Fruit fly (Drosophila melanogaster): ENCODE data around the gene Invadolysin.

DNA sequence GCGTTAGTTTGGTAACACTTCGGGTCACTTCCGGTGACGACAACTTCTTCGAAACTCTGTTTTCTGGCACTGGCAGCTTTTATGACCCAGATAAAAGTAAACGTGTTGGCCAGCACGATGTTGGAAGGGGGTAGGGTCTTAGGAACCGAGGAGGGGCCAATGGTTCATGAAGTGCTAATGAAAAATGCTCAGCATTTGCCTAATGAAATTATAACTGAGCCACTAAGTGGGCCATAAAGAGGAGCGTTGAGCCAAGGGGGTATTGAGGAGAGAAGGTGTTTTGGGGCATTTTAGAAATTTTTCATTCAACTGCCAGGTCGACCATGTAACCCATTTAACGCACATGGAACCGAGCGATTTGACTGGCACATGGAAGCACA is 46.2 kb upstream of the Invadolysin start:
- TF ChIP-seq CG14655 (GFP tag; optimal IDR thresholded peaks at IDR 0.05) (no peak), CG17806 (tag; optimal IDR thresholded peaks at IDR 0.05) (no peak), CG34367 (tag; optimal IDR thresholded peaks at IDR 0.05) (no peak), CG12605 (GFP tag; IDR thresholded peaks at IDR 0.05) (no peak), fd96Ca (GFP tag; IDR thresholded peaks at IDR 0.05) (no peak), rn (GFP tag; IDR thresholded peaks at IDR 0.05) (no peak), CG32121 (GFP tag; IDR thresholded peaks at IDR 0.05) (no peak), Snoo (tag; optimal IDR thresholded peaks at IDR 0.05) (no peak), CG8301 (tag; optimal IDR thresholded peaks at IDR 0.05) (no peak), CG13204 (GFP tag; optimal IDR thresholded peaks at IDR 0.05) (no peak), CG8159 (tag; optimal IDR thresholded peaks at IDR 0.05) (no peak), CG15710 (tag; optimal IDR thresholded peaks at IDR 0.05) (no peak), EcR (GFP tag; optimal IDR thresholded peaks at IDR 0.05) (no peak)
